Worm (Caenorhabditis elegans): ENCODE data around the gene glt-6.

- TF ChIP-seq unc-39 (tag; optimal IDR thresholded peaks at IDR 0.05) (no peak), ama-1 (optimal IDR thresholded peaks at IDR 0.05) (no peak), nhr-237 (tag; optimal IDR thresholded peaks at IDR 0.05) (no peak), skn-1 (tag; optimal IDR thresholded peaks at IDR 0.05) (no peak), pha-4 (tag; optimal IDR thresholded peaks at IDR 0.05) (peak; percentile 73), ZK546.5 (tag; optimal IDR thresholded peaks at IDR 0.05) (no peak), egl-27 (tag; optimal IDR thresholded peaks at IDR 0.05) (no peak), nhr-76 (tag; optimal IDR thresholded peaks at IDR 0.05) (no peak), fkh-10 (GFP tag; optimal IDR thresholded peaks at IDR 0.05) (no peak)
Observed at ce11 chrIV:7486201-7486947, 17.0 kb upstream of the glt-6 start, which contains the start of the genes his-61 and his-62.

Measured in whole organism, L3 larva.